Worm (Caenorhabditis elegans) whole organism, midembryonic: ENCODE measurements around the gene dyf-6.

Experiments used
- T22C8.4 ChIP-seq: fragments of 200-800 bp; sonication (Bioruptor generic); IDR thresholded peaks from 2 replicates; pipeline ENCODE4 v1.3.6; 2022; ENCODE audit warnings: missing genetic modification characterization, missing compliant biosample characterization
- cog-1 ChIP-seq: sonication (generic microtip); optimal IDR thresholded peaks from 2 replicates; lab custom pipeline; 2016; ENCODE audit warnings: missing genetic modification characterization, missing compliant biosample characterization
- flt-1 ChIP-seq: fragments of 200-800 bp; sonication (Bioruptor generic); IDR thresholded peaks from 2 replicates; pipeline ENCODE4 v1.3.6; 2022; ENCODE audit warnings: missing genetic modification characterization, missing compliant biosample characterization
- klf-2 ChIP-seq: fragments of 200-800 bp; sonication (Bioruptor generic); conservative IDR thresholded peaks from 2 replicates; pipeline ENCODE4 v1.3.6; 2022; ENCODE audit warnings: missing genetic modification reagents, missing genetic modification characterization, missing compliant biosample characterization
- med-1 ChIP-seq: sonication (generic microtip); optimal IDR thresholded peaks from 2 replicates; lab custom pipeline; 2017; ENCODE audit warnings: missing genetic modification characterization, mild to moderate bottlenecking, missing compliant biosample characterization, antibody characterized with exemption, missing genetic modification reagents; ENCODE audit not compliant: insufficient read depth
- ref-1 ChIP-seq: fragments of 200-800 bp; sonication (Bioruptor generic); conservative IDR thresholded peaks from 2 replicates; pipeline ENCODE4 v1.3.6; 2022; ENCODE audit warnings: missing genetic modification reagents, missing genetic modification characterization, missing compliant biosample characterization
- tab-1 ChIP-seq: fragments of 200-800 bp; sonication (Bioruptor generic); IDR thresholded peaks from 2 replicates; pipeline ENCODE4 v1.3.6; 2022; ENCODE audit warnings: missing genetic modification characterization, missing compliant biosample characterization
- ztf-23 ChIP-seq: fragments of 200-800 bp; sonication (Bioruptor generic); IDR thresholded peaks from 2 replicates; pipeline ENCODE4 v1.3.6; 2022; ENCODE audit warnings: missing genetic modification reagents, missing genetic modification characterization, missing compliant biosample characterization
- ztf-29 ChIP-seq: fragments of 200-800 bp; sonication (Bioruptor generic); IDR thresholded peaks from 2 replicates; pipeline ENCODE4 v1.3.6; 2022; ENCODE audit warnings: missing genetic modification reagents, missing genetic modification characterization, missing compliant biosample characterization

Gene dyf-6

ce11 chrX:10386408-10386807 lies at the start of gene dyf-6:
Gene dyf-6 (minus strand): TSS chrX:10386508.
- TF ChIP-seq cog-1: no peak
- no peak for TF ChIP-seq T22C8.4 (GFP tag; lab: Robert Waterston, UW)
- TF ChIP-seq ztf-23 (GFP tag; lab: Robert Waterston, UW): no peak
- TF ChIP-seq tab-1 (GFP tag; lab: Robert Waterston, UW): no peak
- TF ChIP-seq flt-1 (GFP tag; lab: Robert Waterston, UW): no peak

ce11 chrX:10435492-10435939 lies 49.2 kb upstream of the dyf-6 start:
- TF ChIP-seq ref-1 (no peak), T22C8.4 (GFP tag; lab: Robert Waterston, UW) (0 out of 2 replicates have a peak, but pooled peaks have one; percentile 22), flt-1 (GFP tag; lab: Robert Waterston, UW) (0 out of 2 replicates have a peak, but pooled peaks have one; percentile 32), med-1 (GFP tag; lab: Kevin White, UChicago) (no peak), cog-1 (peak; percentile 91), klf-2 (no peak), ztf-23 (GFP tag; lab: Robert Waterston, UW) (peak; percentile 53; the same call in 1 of the 2 replicates), tab-1 (GFP tag; lab: Robert Waterston, UW) (0 out of 2 replicates have a peak, but pooled peaks have one; percentile 59), ztf-29 (peak; percentile 82)

ce11 chrX:10433863-10434262 lies 47.6 kb upstream of the dyf-6 start:
- TF ChIP-seq T22C8.4 (GFP tag; lab: Robert Waterston, UW): no peak
- TF ChIP-seq cog-1: no peak
- TF ChIP-seq klf-2: no peak
- no peak for TF ChIP-seq ztf-29
- TF ChIP-seq tab-1 (GFP tag; lab: Robert Waterston, UW): no peak
- TF ChIP-seq flt-1 (GFP tag; lab: Robert Waterston, UW): no peak
- TF ChIP-seq ztf-23 (GFP tag; lab: Robert Waterston, UW): no peak
- TF ChIP-seq med-1 (GFP tag; lab: Kevin White, UChicago): no peak
- TF ChIP-seq ref-1: no peak

ce11 chrX:10432786-10433185 lies 46.5 kb upstream of the dyf-6 start:
- TF ChIP-seq flt-1 (GFP tag; lab: Robert Waterston, UW): no peak
- no peak for TF ChIP-seq tab-1 (GFP tag; lab: Robert Waterston, UW)
- no peak for TF ChIP-seq ztf-23 (GFP tag; lab: Robert Waterston, UW)
- no peak for TF ChIP-seq ref-1
- no peak for TF ChIP-seq cog-1
- TF ChIP-seq T22C8.4 (GFP tag; lab: Robert Waterston, UW): no peak
- TF ChIP-seq med-1 (GFP tag; lab: Kevin White, UChicago): no peak
- TF ChIP-seq klf-2: no peak
- TF ChIP-seq ztf-29: no peak

- no peak for TF ChIP-seq med-1 (GFP tag; lab: Kevin White, UChicago)
- no peak for TF ChIP-seq tab-1 (GFP tag; lab: Robert Waterston, UW)
- TF ChIP-seq ztf-23 (GFP tag; lab: Robert Waterston, UW): no peak
- TF ChIP-seq klf-2: no peak
- no peak for TF ChIP-seq cog-1
- no peak for TF ChIP-seq ref-1
- no peak for TF ChIP-seq T22C8.4 (GFP tag; lab: Robert Waterston, UW)
- no peak for TF ChIP-seq ztf-29
- no peak for TF ChIP-seq flt-1 (GFP tag; lab: Robert Waterston, UW)
These were observed 44.6 kb upstream of the dyf-6 start for ce11 chrX:10430866-10431265.

ce11 chrX:10429203-10429602 lies 42.9 kb upstream of the dyf-6 start:
- peak; percentile 23 for TF ChIP-seq cog-1
- no peak for TF ChIP-seq klf-2
- 0 out of 2 replicates have a peak, but pooled peaks have one; percentile 57 for TF ChIP-seq tab-1 (GFP tag; lab: Robert Waterston, UW)
- TF ChIP-seq med-1 (GFP tag; lab: Kevin White, UChicago): no peak

ce11 chrX:10428557-10428956 lies 42.2 kb upstream of the dyf-6 start, which contains the start of gene mig-15:
Gene mig-15 (minus strand): TSS chrX:10428657.
- TF ChIP-seq med-1 (GFP tag; lab: Kevin White, UChicago) (no peak), ref-1 (no peak)

ce11 chrX:10428109-10428508 lies 41.8 kb upstream of the dyf-6 start:
- no peak for TF ChIP-seq flt-1 (GFP tag; lab: Robert Waterston, UW)
- TF ChIP-seq med-1 (GFP tag; lab: Kevin White, UChicago): no peak
- no peak for TF ChIP-seq tab-1 (GFP tag; lab: Robert Waterston, UW)
- TF ChIP-seq ztf-29: no peak
- no peak for TF ChIP-seq cog-1
- no peak for TF ChIP-seq ztf-23 (GFP tag; lab: Robert Waterston, UW)
- TF ChIP-seq T22C8.4 (GFP tag; lab: Robert Waterston, UW): no peak
- TF ChIP-seq klf-2: no peak
- TF ChIP-seq ref-1: no peak

ce11 chrX:10424744-10425143 lies 38.4 kb upstream of the dyf-6 start:
- TF ChIP-seq ztf-29 (no peak), flt-1 (GFP tag; lab: Robert Waterston, UW) (no peak), klf-2 (no peak), tab-1 (GFP tag; lab: Robert Waterston, UW) (no peak), cog-1 (no peak), T22C8.4 (GFP tag; lab: Robert Waterston, UW) (no peak), ztf-23 (GFP tag; lab: Robert Waterston, UW) (no peak), med-1 (GFP tag; lab: Kevin White, UChicago) (no peak), ref-1 (no peak)

ce11 chrX:10422714-10423113 lies 36.4 kb upstream of the dyf-6 start:
- TF ChIP-seq klf-2 (no peak), ztf-23 (GFP tag; lab: Robert Waterston, UW) (no peak), tab-1 (GFP tag; lab: Robert Waterston, UW) (no peak), flt-1 (GFP tag; lab: Robert Waterston, UW) (no peak), med-1 (GFP tag; lab: Kevin White, UChicago) (no peak), ref-1 (no peak), ztf-29 (no peak)
